Worm (Caenorhabditis elegans) whole organism, early embryonic: ENCODE results near the gene ZK697.1.

ENCODE experiments used
- aly-1 ChIP-seq: sonication (generic microtip); optimal IDR thresholded peaks from 2 replicates; lab custom pipeline; 2016; ENCODE audit warnings: missing genetic modification characterization, missing compliant biosample characterization
- ama-1 ChIP-seq: fragments of 150-350 bp; optimal IDR thresholded peaks from 2 replicates; lab custom pipeline; 2014
- ceh-13 ChIP-seq: fragments of 200-800 bp; sonication (Bioruptor generic); optimal IDR thresholded peaks from 2 replicates; lab custom pipeline; 2018; ENCODE audit warnings: mild to moderate bottlenecking, missing genetic modification characterization, missing compliant biosample characterization
- hmbx-1 ChIP-seq: sonication (generic microtip); optimal IDR thresholded peaks from 2 replicates; lab custom pipeline; 2016; ENCODE audit warnings: mild to moderate bottlenecking, missing genetic modification characterization, missing compliant biosample characterization
- hmg-4 ChIP-seq: fragments of 200-800 bp; sonication (Bioruptor generic); optimal IDR thresholded peaks from 2 replicates; lab custom pipeline; 2018; ENCODE audit warnings: mild to moderate bottlenecking, missing genetic modification characterization, missing compliant biosample characterization
- scrt-1 ChIP-seq: fragments of 200-800 bp; sonication (Bioruptor generic); IDR thresholded peaks from 2 replicates; pipeline ENCODE4 v1.3.6; 2022; ENCODE audit warnings: missing genetic modification characterization, missing compliant biosample characterization
- sea-1 ChIP-seq: fragments of 200-800 bp; sonication (Bioruptor generic); conservative IDR thresholded peaks from 2 replicates; pipeline ENCODE4 v1.3.6; 2022; ENCODE audit warnings: missing genetic modification characterization, missing compliant biosample characterization
- tbx-37 ChIP-seq: fragments of 200-800 bp; sonication (Bioruptor generic); conservative IDR thresholded peaks from 2 replicates; pipeline ENCODE4 v1.3.6; 2022; ENCODE audit warnings: missing genetic modification reagents, missing genetic modification characterization, missing compliant biosample characterization
- tra-4 ChIP-seq: sonication (generic microtip); optimal IDR thresholded peaks from 2 replicates; lab custom pipeline; 2017; ENCODE audit warnings: missing genetic modification characterization, missing compliant biosample characterization

DNA sequence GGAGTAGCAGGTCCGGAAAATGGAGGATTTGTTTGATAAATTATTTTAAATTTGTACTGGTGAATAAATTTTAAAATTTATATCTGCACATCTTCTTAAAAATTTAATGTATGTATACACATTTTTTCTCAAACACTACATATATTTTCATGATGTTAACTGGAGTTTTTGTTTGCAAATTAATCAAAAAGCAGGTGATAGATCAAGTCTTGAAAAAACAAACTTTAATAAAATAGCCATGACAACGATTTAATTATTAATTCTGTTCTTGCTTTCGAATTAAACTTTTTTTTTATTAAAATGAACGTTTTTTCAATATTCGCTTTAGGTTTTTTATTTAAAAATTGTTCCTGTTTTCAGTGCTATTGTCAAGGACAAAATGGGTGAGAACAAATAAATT is 41.6 kb downstream of the ZK697.1 start, which contains the start of gene F36H9.1:
- no peak for TF ChIP-seq ama-1 (lab: Kevin White, UChicago)
- TF ChIP-seq hmg-4 (GFP tag; lab: Kevin White, UChicago): no peak
- no peak for TF ChIP-seq hmbx-1
- no peak for TF ChIP-seq tra-4
- no peak for TF ChIP-seq aly-1 (tag; lab: Kevin White, UChicago)
- no peak for TF ChIP-seq scrt-1 (GFP tag; lab: Robert Waterston, UW)
- no peak for TF ChIP-seq ceh-13 (GFP tag; lab: Kevin White, UChicago)
- TF ChIP-seq sea-1 (GFP tag; lab: Robert Waterston, UW): no peak
- TF ChIP-seq tbx-37 (GFP tag; lab: Robert Waterston, UW): no peak
